Worm (Caenorhabditis elegans): ENCODE results near the gene B0244.15.
A peak's percentile ranks its signal among the peaks of the same experiment; 100 is the strongest.

B0244.15 gene

ce11 chrIII:5748360-5748759 is 5.2 kb downstream of the B0244.15 start:
- TF ChIP-seq ceh-19 (GFP tag; optimal IDR thresholded peaks at IDR 0.05): no peak
- TF ChIP-seq hlh-30 (tag; optimal IDR thresholded peaks at IDR 0.05; ENCODE audit: insufficient read depth): no peak
- TF ChIP-seq ets-4 (tag; optimal IDR thresholded peaks at IDR 0.05): no peak
- TF ChIP-seq nhr-11 (tag; optimal IDR thresholded peaks at IDR 0.05): no peak
- no peak for TF ChIP-seq ceh-45 (GFP tag; IDR thresholded peaks at IDR 0.05)

- TF ChIP-seq K09A11.1 (tag; optimal IDR thresholded peaks at IDR 0.05; ENCODE audit: insufficient read depth) (no peak), ceh-48 (tag; optimal IDR thresholded peaks at IDR 0.05) (no peak), odd-2 (tag; optimal IDR thresholded peaks at IDR 0.05) (no peak), ceh-19 (GFP tag; optimal IDR thresholded peaks at IDR 0.05) (no peak), ceh-30 (tag; optimal IDR thresholded peaks at IDR 0.05) (no peak)
Measured at ce11 chrIII:5750503-5750902, 7.3 kb downstream of the B0244.15 start.

ce11 chrIII:5755204-5755603 is 12.0 kb downstream of the B0244.15 start, which contains the start of gene ida-1:
Gene ida-1 (plus strand): TSS chrIII:5755539.
- TF ChIP-seq elt-4 (tag; optimal IDR thresholded peaks at IDR 0.05): no peak
- TF ChIP-seq pros-1 (tag; optimal IDR thresholded peaks at IDR 0.05): no peak
- TF ChIP-seq ceh-24 (tag; optimal IDR thresholded peaks at IDR 0.05): no peak
- no peak for TF ChIP-seq lim-6 (tag; optimal IDR thresholded peaks at IDR 0.05)
- TF ChIP-seq unc-55 (GFP tag; optimal IDR thresholded peaks at IDR 0.05): peak; percentile 36
- TF ChIP-seq rnt-1 (tag; optimal IDR thresholded peaks at IDR 0.05): no peak
- TF ChIP-seq hlh-13 (GFP tag; optimal IDR thresholded peaks at IDR 0.05): peak; percentile 3
- TF ChIP-seq nfya-1 (tag; optimal IDR thresholded peaks at IDR 0.05): peak; percentile 36

- TF ChIP-seq unc-42 (tag; optimal IDR thresholded peaks at IDR 0.05) (peak; percentile 23), unc-3 (GFP tag; conservative IDR thresholded peaks at IDR 0.05) (no peak), unc-3 (tag; optimal IDR thresholded peaks at IDR 0.05) (no peak), Y22D7AL.16 (tag; optimal IDR thresholded peaks at IDR 0.05) (no peak)
Measured at ce11 chrIII:5757492-5758045, 14.4 kb downstream of the B0244.15 start.

ce11 chrIII:5758519-5759099 is 15.4 kb downstream of the B0244.15 start:
- TF ChIP-seq pros-1 (tag; optimal IDR thresholded peaks at IDR 0.05): no peak
- no peak for TF ChIP-seq nhr-11 (tag; optimal IDR thresholded peaks at IDR 0.05)
- no peak for TF ChIP-seq nhr-232 (tag; optimal IDR thresholded peaks at IDR 0.05)
- no peak for TF ChIP-seq sdc-2 (tag; optimal IDR thresholded peaks at IDR 0.05)
- no peak for TF ChIP-seq ceh-24 (tag; optimal IDR thresholded peaks at IDR 0.05)
- no peak for TF ChIP-seq elt-2 (tag; optimal IDR thresholded peaks at IDR 0.05)
- TF ChIP-seq unc-42 (tag; optimal IDR thresholded peaks at IDR 0.05): no peak
- TF ChIP-seq tbx-7 (tag; optimal IDR thresholded peaks at IDR 0.05): no peak
- no peak for TF ChIP-seq pqm-1 (tag; optimal IDR thresholded peaks at IDR 0.05)
- no peak for TF ChIP-seq dmd-4 (tag; optimal IDR thresholded peaks at IDR 0.05; ENCODE audit: borderline replicate concordance)
- no peak for TF ChIP-seq nfya-1 (tag; optimal IDR thresholded peaks at IDR 0.05)
- TF ChIP-seq hlh-8 (tag; optimal IDR thresholded peaks at IDR 0.05): no peak
- no peak for TF ChIP-seq fkh-6 (tag; optimal IDR thresholded peaks at IDR 0.05)
- no peak for TF ChIP-seq ceh-30 (tag; optimal IDR thresholded peaks at IDR 0.05)

- TF ChIP-seq syd-9 (tag; optimal IDR thresholded peaks at IDR 0.05) (no peak), npax-4 (tag; optimal IDR thresholded peaks at IDR 0.05) (no peak), unc-3 (GFP tag; conservative IDR thresholded peaks at IDR 0.05) (no peak), unc-3 (tag; optimal IDR thresholded peaks at IDR 0.05) (no peak), lin-11 (tag; optimal IDR thresholded peaks at IDR 0.05) (no peak), C08G9.2 (tag; optimal IDR thresholded peaks at IDR 0.05) (no peak), ceh-31 (tag; optimal IDR thresholded peaks at IDR 0.05) (peak; percentile 13), ttx-3 (tag; optimal IDR thresholded peaks at IDR 0.05) (no peak), unc-42 (tag; optimal IDR thresholded peaks at IDR 0.05) (peak; percentile 73), ahr-1 (tag; optimal IDR thresholded peaks at IDR 0.05) (no peak), ref-2 (tag; optimal IDR thresholded peaks at IDR 0.05) (no peak), elt-4 (tag; optimal IDR thresholded peaks at IDR 0.05) (no peak), sox-4 (tag; optimal IDR thresholded peaks at IDR 0.05) (no peak), ceh-24 (tag; optimal IDR thresholded peaks at IDR 0.05) (no peak)
Measured at ce11 chrIII:5760721-5761120, 17.5 kb downstream of the B0244.15 start.

Measured in whole organism, late embryonic.